Worm (Caenorhabditis elegans) whole organism, L2 larva: ENCODE data around the gene str-185.

Experiments used
- C34F6.9 ChIP-seq: fragments of 150-350 bp; optimal IDR thresholded peaks from 2 replicates; lab custom pipeline; 2014; ENCODE audit warnings: missing biosample characterization, missing genetic modification characterization
- F13H6.1 ChIP-seq: sonication (generic microtip); optimal IDR thresholded peaks from 2 replicates; lab custom pipeline; 2016; ENCODE audit warnings: missing genetic modification characterization, missing compliant biosample characterization
- R02D3.7 ChIP-seq: fragments of 150-350 bp; optimal IDR thresholded peaks from 2 replicates; lab custom pipeline; 2014; ENCODE audit warnings: missing biosample characterization, missing genetic modification characterization
- Y55F3AM.14 ChIP-seq: fragments of 200-800 bp; sonication (Bioruptor generic); optimal IDR thresholded peaks from 2 replicates; lab custom pipeline; 2018; ENCODE audit warnings: mild to moderate bottlenecking, missing genetic modification characterization, missing compliant biosample characterization
- ZK546.5 ChIP-seq: sonication (generic microtip); optimal IDR thresholded peaks from 2 replicates; lab custom pipeline; 2017; ENCODE audit warnings: missing biosample characterization, missing genetic modification characterization
- alr-1 ChIP-seq: fragments of 150-350 bp; optimal IDR thresholded peaks from 2 replicates; lab custom pipeline; 2014; ENCODE audit warnings: missing biosample characterization, missing genetic modification characterization
- aly-2 ChIP-seq: fragments of 150-350 bp; optimal IDR thresholded peaks from 2 replicates; lab custom pipeline; 2014; ENCODE audit warnings: missing biosample characterization, missing genetic modification characterization
- ama-1 ChIP-seq: fragments of 150-350 bp; optimal IDR thresholded peaks from 2 replicates; lab custom pipeline; 2018; ENCODE audit warnings: inconsistent platforms
- blmp-1 ChIP-seq: sonication (generic microtip); optimal IDR thresholded peaks from 2 replicates; lab custom pipeline; 2017; ENCODE audit warnings: missing genetic modification characterization, mild to moderate bottlenecking, missing compliant biosample characterization, antibody characterized with exemption, moderate library complexity; ENCODE audit not compliant: insufficient read depth
- ceh-16 ChIP-seq: fragments of 150-350 bp; optimal IDR thresholded peaks from 2 replicates; lab custom pipeline; 2014; ENCODE audit warnings: missing biosample characterization, missing genetic modification characterization
- ceh-82 ChIP-seq: fragments of 150-350 bp; optimal IDR thresholded peaks from 2 replicates; lab custom pipeline; 2014; ENCODE audit warnings: missing biosample characterization, missing genetic modification characterization
- crh-2 ChIP-seq: sonication (generic microtip); optimal IDR thresholded peaks from 2 replicates; lab custom pipeline; 2017; ENCODE audit warnings: missing biosample characterization, missing genetic modification characterization
- dmd-4 ChIP-seq: sonication (generic microtip); optimal IDR thresholded peaks from 2 replicates; lab custom pipeline; 2017; ENCODE audit warnings: missing biosample characterization, missing genetic modification characterization
- elt-1 ChIP-seq: fragments of 150-350 bp; optimal IDR thresholded peaks from 2 replicates; lab custom pipeline; 2014; ENCODE audit warnings: missing biosample characterization, missing genetic modification characterization
- elt-3 ChIP-seq: sonication (generic microtip); optimal IDR thresholded peaks from 2 replicates; lab custom pipeline; 2017; ENCODE audit warnings: missing biosample characterization, missing genetic modification characterization
- fos-1 ChIP-seq: fragments of 150-350 bp; optimal IDR thresholded peaks from 2 replicates; lab custom pipeline; 2014; ENCODE audit warnings: missing biosample characterization, missing genetic modification characterization
- gmeb-1 ChIP-seq: fragments of 150-350 bp; optimal IDR thresholded peaks from 2 replicates; lab custom pipeline; 2014; ENCODE audit warnings: missing biosample characterization, missing genetic modification characterization
- lin-11 ChIP-seq: fragments of 150-350 bp; sonication (generic microtip); optimal IDR thresholded peaks from 2 replicates; lab custom pipeline; 2014; ENCODE audit warnings: missing biosample characterization, missing genetic modification characterization, inconsistent platforms, mixed read lengths
- lin-13 ChIP-seq: fragments of 150-350 bp; optimal IDR thresholded peaks from 2 replicates; lab custom pipeline; 2014; ENCODE audit warnings: missing biosample characterization, missing genetic modification reagents, missing genetic modification characterization
- lin-39 ChIP-seq: fragments of 150-350 bp; optimal IDR thresholded peaks from 2 replicates; lab custom pipeline; 2014; ENCODE audit warnings: missing biosample characterization, missing genetic modification reagents, missing genetic modification characterization
- lsy-2 ChIP-seq, 2 experiments: fragments of 150-350 bp in 1 of 2; sonication (generic microtip) in 1 of 2; optimal IDR thresholded peaks; 2 replicates each; lab custom pipeline; 2014 to 2017; ENCODE audit warnings: missing biosample characterization in 2 of 2, missing genetic modification characterization in 2 of 2
- mab-5 ChIP-seq: fragments of 150-350 bp; optimal IDR thresholded peaks from 2 replicates; lab custom pipeline; 2014; ENCODE audit warnings: missing biosample characterization, missing genetic modification characterization
- mbf-1 ChIP-seq: sonication (generic microtip); optimal IDR thresholded peaks from 2 replicates; lab custom pipeline; 2017; ENCODE audit warnings: missing biosample characterization, missing genetic modification characterization
- mdl-1 ChIP-seq, 2 experiments: fragments of 150-350 bp in 1 of 2; sonication (generic microtip) in 1 of 2; optimal IDR thresholded peaks; 2 replicates each; lab custom pipeline; 2017; ENCODE audit warnings: missing biosample characterization in 2 of 2, missing genetic modification characterization in 2 of 2
- nhr-10 ChIP-seq: sonication (generic microtip); optimal IDR thresholded peaks from 2 replicates; lab custom pipeline; 2017; ENCODE audit warnings: missing biosample characterization, missing genetic modification characterization
- nhr-12 ChIP-seq: fragments of 150-350 bp; optimal IDR thresholded peaks from 2 replicates; lab custom pipeline; 2014; ENCODE audit warnings: missing biosample characterization, missing genetic modification characterization
- nhr-129 ChIP-seq: fragments of 150-350 bp; optimal IDR thresholded peaks from 2 replicates; lab custom pipeline; 2014; ENCODE audit warnings: missing biosample characterization, missing genetic modification characterization
- nhr-21 ChIP-seq: fragments of 150-350 bp; optimal IDR thresholded peaks from 2 replicates; lab custom pipeline; 2014; ENCODE audit warnings: missing biosample characterization, missing genetic modification characterization
- nhr-23 ChIP-seq: fragments of 150-350 bp; optimal IDR thresholded peaks from 2 replicates; lab custom pipeline; 2014; ENCODE audit warnings: missing biosample characterization, missing genetic modification reagents, missing genetic modification characterization
- nhr-237 ChIP-seq: fragments of 150-350 bp; optimal IDR thresholded peaks from 2 replicates; lab custom pipeline; 2014; ENCODE audit warnings: missing biosample characterization, missing genetic modification characterization
- nhr-25 ChIP-seq: fragments of 150-350 bp; sonication (generic microtip); optimal IDR thresholded peaks from 3 replicates; lab custom pipeline; 2014; ENCODE audit warnings: missing biosample characterization, missing genetic modification characterization
- nhr-6 ChIP-seq: fragments of 150-350 bp; optimal IDR thresholded peaks from 2 replicates; lab custom pipeline; 2014; ENCODE audit warnings: missing biosample characterization, missing genetic modification characterization
- nhr-77 ChIP-seq: fragments of 150-350 bp; optimal IDR thresholded peaks from 2 replicates; lab custom pipeline; 2014; ENCODE audit warnings: missing biosample characterization, missing genetic modification characterization
- peb-1 ChIP-seq: fragments of 150-350 bp; optimal IDR thresholded peaks from 2 replicates; lab custom pipeline; 2014; ENCODE audit warnings: missing biosample characterization, missing genetic modification characterization
- sem-4 ChIP-seq: fragments of 150-350 bp; optimal IDR thresholded peaks from 2 replicates; lab custom pipeline; 2014; ENCODE audit warnings: missing biosample characterization, missing genetic modification reagents, missing genetic modification characterization
- skn-1 ChIP-seq: sonication (generic microtip); optimal IDR thresholded peaks from 2 replicates; lab custom pipeline; 2017; ENCODE audit warnings: missing biosample characterization, missing genetic modification characterization
- sma-3 ChIP-seq: sonication (generic microtip); optimal IDR thresholded peaks from 2 replicates; lab custom pipeline; 2016; ENCODE audit warnings: missing genetic modification reagents, missing genetic modification characterization, missing compliant biosample characterization
- sma-9 ChIP-seq, 2 experiments: fragments of 150-350 bp in 1 of 2; sonication (generic microtip) in 1 of 2; optimal IDR thresholded peaks; 2 replicates each; lab custom pipeline; 2014 to 2016; ENCODE audit warnings: missing genetic modification characterization in 2 of 2, mild to moderate bottlenecking in 1 of 2, missing biosample characterization in 1 of 2, missing compliant biosample characterization in 1 of 2, missing genetic modification reagents in 1 of 2, moderate library complexity in 1 of 2
- snpc-4 ChIP-seq: fragments of 150-350 bp; optimal IDR thresholded peaks from 2 replicates; lab custom pipeline; 2014; ENCODE audit warnings: missing biosample characterization, missing genetic modification characterization
- unc-39 ChIP-seq: fragments of 150-350 bp; optimal IDR thresholded peaks from 2 replicates; lab custom pipeline; 2014; ENCODE audit warnings: missing biosample characterization, missing genetic modification characterization
- unc-55 ChIP-seq: fragments of 150-350 bp; sonication (generic microtip); optimal IDR thresholded peaks from 3 replicates; lab custom pipeline; 2014; ENCODE audit warnings: missing biosample characterization, missing genetic modification reagents, missing genetic modification characterization
- unc-62 ChIP-seq: fragments of 150-350 bp; optimal IDR thresholded peaks from 2 replicates; lab custom pipeline; 2014; ENCODE audit warnings: missing biosample characterization, missing genetic modification reagents, missing genetic modification characterization
- zag-1 ChIP-seq: fragments of 150-350 bp; optimal IDR thresholded peaks from 2 replicates; lab custom pipeline; 2014; ENCODE audit warnings: missing biosample characterization, missing genetic modification characterization
- ztf-1 ChIP-seq: fragments of 200-800 bp; sonication (Bioruptor generic); conservative IDR thresholded peaks from 2 replicates; pipeline ENCODE4 v1.3.6; 2022; ENCODE audit warnings: missing genetic modification characterization, missing compliant biosample characterization
- ztf-11 ChIP-seq: sonication (generic microtip); optimal IDR thresholded peaks from 2 replicates; lab custom pipeline; 2017; ENCODE audit warnings: missing biosample characterization, missing genetic modification characterization
- ztf-4 ChIP-seq: fragments of 150-350 bp; optimal IDR thresholded peaks from 2 replicates; lab custom pipeline; 2014; ENCODE audit warnings: missing biosample characterization, missing genetic modification characterization

Gene str-185

DNA sequence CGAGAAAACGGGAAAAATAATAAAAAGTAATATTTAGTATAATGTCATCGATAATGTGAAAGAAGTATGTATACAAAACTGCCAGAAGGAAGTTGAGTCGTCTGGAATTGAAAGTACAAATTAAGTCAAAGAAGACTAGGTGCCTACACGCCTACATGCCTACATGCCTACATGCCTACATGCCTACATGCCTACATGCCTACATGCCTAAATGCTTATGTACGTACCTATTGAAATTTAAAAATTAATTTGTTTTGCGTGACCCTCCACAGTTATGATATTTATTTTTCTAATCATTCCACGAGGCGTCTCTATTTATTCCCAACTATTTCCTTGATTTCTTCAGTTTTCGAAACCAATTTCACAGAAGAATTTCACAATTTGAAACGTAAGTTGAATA lies at the start of gene str-185, which contains the start of gene R08C7.5:
str-185 (minus strand) TSS at position 101 of the 400 bp plus-strand sequence.
R08C7.5 (plus strand) TSS at position 329 of the 400 bp plus-strand sequence.
- TF ChIP-seq nhr-237 (tag; lab: Kevin White, UChicago) (no peak), crh-2 (tag; lab: Kevin White, UChicago) (no peak), nhr-77 (tag; lab: Kevin White, UChicago) (no peak), peb-1 (tag; lab: Kevin White, UChicago) (no peak), sma-9 (GFP tag; optimal IDR thresholded peaks at IDR 0.05; lab: Kevin White, UChicago) (no peak), sma-9 (tag; optimal IDR thresholded peaks at IDR 0.05; lab: Kevin White, UChicago) (no peak), ztf-1 (GFP tag; lab: Robert Waterston, UW) (no peak), lsy-2 (tag; optimal IDR thresholded peaks at IDR 0.05; lab: Kevin White, UChicago) (no peak), sem-4 (tag; lab: Kevin White, UChicago) (no peak), nhr-23 (no peak)

DNA sequence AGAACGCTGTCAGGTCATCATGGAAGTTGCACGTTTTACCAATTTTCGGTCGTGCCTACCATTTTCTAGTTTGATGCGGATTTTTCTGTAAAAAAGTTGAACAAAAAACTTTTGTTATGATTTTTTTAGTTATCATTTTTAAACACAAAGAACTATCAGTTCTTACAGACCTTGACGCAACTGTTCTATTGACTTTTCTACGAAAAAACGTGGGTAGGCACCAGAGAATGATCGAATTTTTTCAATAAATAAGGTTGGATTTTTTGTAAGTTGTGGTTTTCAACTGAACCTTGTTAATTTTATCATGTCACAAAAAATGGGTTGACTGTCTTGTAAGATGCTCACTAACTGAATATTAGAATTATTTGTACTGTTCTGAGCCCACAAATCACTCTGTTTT lies 48.8 kb upstream of the str-185 start:
- TF ChIP-seq elt-3 (tag; lab: Kevin White, UChicago) (no peak), nhr-129 (tag; lab: Kevin White, UChicago) (no peak), dmd-4 (tag; lab: Kevin White, UChicago) (no peak), sma-9 (GFP tag; optimal IDR thresholded peaks at IDR 0.05; lab: Kevin White, UChicago) (peak; percentile 64), sma-9 (tag; optimal IDR thresholded peaks at IDR 0.05; lab: Kevin White, UChicago) (no peak), mdl-1 (tag; optimal IDR thresholded peaks at IDR 0.05; lab: Kevin White, UChicago) (no peak), nhr-12 (tag; lab: Kevin White, UChicago) (no peak), crh-2 (tag; lab: Kevin White, UChicago) (no peak)

DNA sequence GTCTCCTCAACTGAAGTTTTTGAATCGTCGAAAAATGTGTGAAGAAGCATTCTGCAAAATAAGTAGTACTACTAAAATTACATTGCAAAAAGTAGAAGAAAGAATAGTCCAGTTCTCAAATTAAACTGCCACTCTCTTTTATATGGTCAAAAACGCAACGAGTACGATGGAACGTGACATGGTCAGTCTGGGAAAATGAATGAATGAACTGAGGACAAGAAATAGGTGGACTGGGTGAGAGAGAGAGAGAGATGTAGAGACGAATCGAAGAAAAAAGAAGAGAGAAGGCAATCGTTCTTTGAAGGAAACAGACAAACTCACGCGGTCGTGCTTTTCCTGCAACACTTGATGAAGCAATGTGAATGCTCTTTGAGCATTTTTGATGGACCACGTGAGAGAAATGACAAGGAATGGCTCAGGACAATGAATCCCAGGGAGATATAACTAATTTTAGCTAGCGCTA lies 47.2 kb upstream of the str-185 start, which contains the start of gene M01H9.3:
M01H9.3 (minus strand) TSS at position 51 of the 463 bp plus-strand sequence.
- TF ChIP-seq nhr-23 (no peak), lin-13 (GFP tag; lab: Kevin White, UChicago) (no peak), dmd-4 (tag; lab: Kevin White, UChicago) (no peak), ceh-82 (tag; lab: Kevin White, UChicago) (no peak), nhr-6 (tag; lab: Kevin White, UChicago) (peak; percentile 80), nhr-129 (tag; lab: Kevin White, UChicago) (peak; percentile 97), ztf-1 (GFP tag; lab: Robert Waterston, UW) (no peak), blmp-1 (tag; lab: Kevin White, UChicago) (no peak), ceh-16 (tag; lab: Kevin White, UChicago) (no peak), mdl-1 (tag; optimal IDR thresholded peaks at IDR 0.05; lab: Kevin White, UChicago) (peak in 1 of 2 experiments; percentile 68), unc-62 (GFP tag; lab: Kevin White, UChicago) (no peak), nhr-12 (tag; lab: Kevin White, UChicago) (no peak), lin-11 (tag; lab: Kevin White, UChicago) (no peak), elt-1 (tag; lab: Kevin White, UChicago) (no peak), F13H6.1 (tag; lab: Kevin White, UChicago) (peak; percentile 81), aly-2 (tag; lab: Kevin White, UChicago) (no peak), mbf-1 (tag; lab: Kevin White, UChicago) (no peak), R02D3.7 (no peak), nhr-77 (tag; lab: Kevin White, UChicago) (no peak), alr-1 (no peak), nhr-21 (peak; percentile 20), snpc-4 (tag; lab: Kevin White, UChicago) (peak; percentile 15), peb-1 (tag; lab: Kevin White, UChicago) (no peak), ztf-4 (tag; lab: Kevin White, UChicago) (peak; percentile 76), zag-1 (tag; lab: Kevin White, UChicago) (peak; percentile 1), ama-1 (lab: Kevin White, UChicago) (peak; percentile 91), C34F6.9 (peak; percentile 82), nhr-10 (tag; lab: Kevin White, UChicago) (no peak), gmeb-1 (tag; lab: Kevin White, UChicago) (peak; percentile 24), elt-3 (tag; lab: Kevin White, UChicago) (no peak), lsy-2 (tag; optimal IDR thresholded peaks at IDR 0.05; lab: Kevin White, UChicago) (peak in 1 of 2 experiments; percentile 76), sem-4 (tag; lab: Kevin White, UChicago) (peak; percentile 44), ZK546.5 (tag; lab: Kevin White, UChicago) (no peak), nhr-25 (tag; lab: Kevin White, UChicago) (peak; percentile 60), lin-39 (tag; lab: Kevin White, UChicago) (no peak), sma-3 (GFP tag; lab: Kevin White, UChicago) (peak; percentile 39), unc-55 (GFP tag; lab: Kevin White, UChicago) (peak; percentile 57), ztf-11 (tag; lab: Kevin White, UChicago) (no peak), Y55F3AM.14 (GFP tag; lab: Kevin White, UChicago) (no peak), crh-2 (tag; lab: Kevin White, UChicago) (peak; percentile 79), nhr-237 (tag; lab: Kevin White, UChicago) (no peak), fos-1 (peak; percentile 55), mab-5 (peak; percentile 52), sma-9 (GFP tag; optimal IDR thresholded peaks at IDR 0.05; lab: Kevin White, UChicago) (peak; percentile 90), sma-9 (tag; optimal IDR thresholded peaks at IDR 0.05; lab: Kevin White, UChicago) (no peak), skn-1 (tag; lab: Kevin White, UChicago) (no peak), unc-39 (tag; lab: Kevin White, UChicago) (no peak)
